Fruit fly (Drosophila melanogaster): ENCODE measurements around the gene CG5347.

The CG5347 gene

dm6 chrX:14743819-14744218 is 32.8 kb upstream of the CG5347 start (continued):
- TF ChIP-seq Jarid2 (GFP tag; optimal IDR thresholded peaks at IDR 0.05), result peak; percentile 33
- TF ChIP-seq CG4282 (GFP tag; optimal IDR thresholded peaks at IDR 0.05), result no peak
- TF ChIP-seq CG32767 (GFP tag; IDR thresholded peaks at IDR 0.05), result peak; percentile 46; the same call in 1 of the 2 replicates
- no peak for TF ChIP-seq Trl (optimal IDR thresholded peaks at IDR 0.05)
- TF ChIP-seq Trl (GFP tag; optimal IDR thresholded peaks at IDR 0.05), result no peak
- TF ChIP-seq CG13287 (GFP tag; IDR thresholded peaks at IDR 0.05; ENCODE audit: partially characterized antibody), result no peak
- TF ChIP-seq CG11560 (tag; IDR thresholded peaks at IDR 0.05), result no peak
- TF ChIP-seq CG30431 (GFP tag; optimal IDR thresholded peaks at IDR 0.05), result peak; percentile 3
- peak; percentile 21 for TF ChIP-seq CG33557 (GFP tag; optimal IDR thresholded peaks at IDR 0.05)
- no peak for TF ChIP-seq CG11093 (GFP tag; IDR thresholded peaks at IDR 0.05)
- no peak for TF ChIP-seq CG12236 (GFP tag; optimal IDR thresholded peaks at IDR 0.05)
- TF ChIP-seq CG9797 (GFP tag; optimal IDR thresholded peaks at IDR 0.05), result no peak
- no peak for TF ChIP-seq crp (GFP tag; optimal IDR thresholded peaks at IDR 0.05)
- no peak for TF ChIP-seq ash1 (GFP tag; optimal IDR thresholded peaks at IDR 0.05)
- no peak for TF ChIP-seq Mad (GFP tag; optimal IDR thresholded peaks at IDR 0.05)
- peak; percentile 38 for TF ChIP-seq gcm (GFP tag; optimal IDR thresholded peaks at IDR 0.05)
- no peak for TF ChIP-seq tx (GFP tag; optimal IDR thresholded peaks at IDR 0.05)
- no peak for TF ChIP-seq toy (GFP tag; IDR thresholded peaks at IDR 0.05)
- peak; percentile 54 for TF ChIP-seq Ptx1 (GFP tag; IDR thresholded peaks at IDR 0.05)
- TF ChIP-seq zfh1 (GFP tag; IDR thresholded peaks at IDR 0.05), result peak; percentile 70; the same call in 2 of the 3 replicates
- 0 out of 3 replicates have a peak, but pooled peaks have one; percentile 24 for TF ChIP-seq CG16813 (GFP tag; IDR thresholded peaks at IDR 0.05; ENCODE audit: partially characterized antibody)
- no peak for TF ChIP-seq z (GFP tag; IDR thresholded peaks at IDR 0.05)
- no peak for TF ChIP-seq Mes4 (GFP tag; optimal IDR thresholded peaks at IDR 0.05)
- TF ChIP-seq Hmr (GFP tag; optimal IDR thresholded peaks at IDR 0.05), result peak; percentile 27
- no peak for TF ChIP-seq CG34224 (GFP tag; IDR thresholded peaks at IDR 0.05; ENCODE audit: partially characterized antibody)
- no peak for TF ChIP-seq danr (GFP tag; IDR thresholded peaks at IDR 0.05)
- TF ChIP-seq slp2 (GFP tag; optimal IDR thresholded peaks at IDR 0.05), result no peak
- TF ChIP-seq Dll (GFP tag; IDR thresholded peaks at IDR 0.05; ENCODE audit: partially characterized antibody), result no peak
- TF ChIP-seq Opbp (GFP tag; IDR thresholded peaks at IDR 0.05; ENCODE audit: partially characterized antibody), result no peak
- no peak for TF ChIP-seq NC2α (GFP tag; optimal IDR thresholded peaks at IDR 0.05)
- TF ChIP-seq mld (GFP tag; IDR thresholded peaks at IDR 0.05; ENCODE audit: partially characterized antibody), result no peak
- TF ChIP-seq CG13296 (GFP tag; optimal IDR thresholded peaks at IDR 0.05), result peak; percentile 35
- TF ChIP-seq MESR4 (GFP tag; optimal IDR thresholded peaks at IDR 0.05), result no peak
- no peak for TF ChIP-seq peb (GFP tag; IDR thresholded peaks at IDR 0.05)
- no peak for TF ChIP-seq MTF-1 (GFP tag; optimal IDR thresholded peaks at IDR 0.05; ENCODE audit: borderline replicate concordance)
- TF ChIP-seq her (GFP tag; optimal IDR thresholded peaks at IDR 0.05), result no peak
- no peak for TF ChIP-seq wek (GFP tag; optimal IDR thresholded peaks at IDR 0.05)
- TF ChIP-seq hkb (optimal IDR thresholded peaks at IDR 0.05), result no peak
- TF ChIP-seq hkb (GFP tag; IDR thresholded peaks at IDR 0.05), result peak; percentile 64
- TF ChIP-seq CG11247 (GFP tag; IDR thresholded peaks at IDR 0.05), result 0 out of 2 replicates have a peak, but pooled peaks have one; percentile 36
- no peak for TF ChIP-seq CG5180 (GFP tag; optimal IDR thresholded peaks at IDR 0.05)
- no peak for TF ChIP-seq h (optimal IDR thresholded peaks at IDR 0.05)
- TF ChIP-seq gsb-n (tag; optimal IDR thresholded peaks at IDR 0.05), result peak; percentile 70
- TF ChIP-seq Sin3A (optimal IDR thresholded peaks at IDR 0.05), result no peak
- peak; percentile 15 for TF ChIP-seq CG2120 (GFP tag; optimal IDR thresholded peaks at IDR 0.05)
- no peak for TF ChIP-seq knrl (GFP tag; IDR thresholded peaks at IDR 0.05; ENCODE audit: partially characterized antibody)
- TF ChIP-seq tio (GFP tag; optimal IDR thresholded peaks at IDR 0.05), result peak; percentile 38
- TF ChIP-seq CG10462 (GFP tag; optimal IDR thresholded peaks at IDR 0.05), result no peak
- TF ChIP-seq CG17612 (GFP tag; IDR thresholded peaks at IDR 0.05), result no peak
- peak; percentile 48 for TF ChIP-seq ATbp (GFP tag; optimal IDR thresholded peaks at IDR 0.05)
- TF ChIP-seq sim (GFP tag; IDR thresholded peaks at IDR 0.05), result no peak
- TF ChIP-seq nom (GFP tag; optimal IDR thresholded peaks at IDR 0.05), result no peak
